Worm (Caenorhabditis elegans) whole organism, young adult: ENCODE results near the gene F40G12.10.

Experiments used
- ama-1 ChIP-seq, 3 experiments: fragments of 150-350 bp in 1 of 3; sonication (generic microtip) in 2 of 3; optimal IDR thresholded peaks; 2 replicates each; lab custom pipeline; 2014 to 2018; ENCODE audit warnings: missing biosample characterization in 2 of 3, missing genetic modification characterization in 2 of 3, missing genetic modification reagents in 2 of 3
- attf-6 ChIP-seq: fragments of 200-800 bp; sonication (Bioruptor generic); IDR thresholded peaks from 2 replicates; pipeline ENCODE4 v1.3.6; 2022; ENCODE audit warnings: missing genetic modification reagents, missing genetic modification characterization, missing compliant biosample characterization
- ceh-91 ChIP-seq: fragments of 200-800 bp; sonication (Bioruptor generic); IDR thresholded peaks from 2 replicates; pipeline ENCODE4 v1.3.6; 2022; ENCODE audit warnings: missing genetic modification reagents, missing genetic modification characterization, missing compliant biosample characterization
- ets-4 ChIP-seq: fragments of 200-800 bp; sonication (Bioruptor generic); optimal IDR thresholded peaks from 2 replicates; lab custom pipeline; 2018; ENCODE audit warnings: mild to moderate bottlenecking, missing genetic modification characterization, missing compliant biosample characterization
- hlh-12 ChIP-seq: sonication (generic microtip); optimal IDR thresholded peaks from 2 replicates; lab custom pipeline; 2016; ENCODE audit warnings: missing genetic modification characterization, missing compliant biosample characterization
- unc-130 ChIP-seq: sonication (generic microtip); optimal IDR thresholded peaks from 2 replicates; lab custom pipeline; 2016; ENCODE audit warnings: missing genetic modification reagents, missing genetic modification characterization, missing compliant biosample characterization

DNA sequence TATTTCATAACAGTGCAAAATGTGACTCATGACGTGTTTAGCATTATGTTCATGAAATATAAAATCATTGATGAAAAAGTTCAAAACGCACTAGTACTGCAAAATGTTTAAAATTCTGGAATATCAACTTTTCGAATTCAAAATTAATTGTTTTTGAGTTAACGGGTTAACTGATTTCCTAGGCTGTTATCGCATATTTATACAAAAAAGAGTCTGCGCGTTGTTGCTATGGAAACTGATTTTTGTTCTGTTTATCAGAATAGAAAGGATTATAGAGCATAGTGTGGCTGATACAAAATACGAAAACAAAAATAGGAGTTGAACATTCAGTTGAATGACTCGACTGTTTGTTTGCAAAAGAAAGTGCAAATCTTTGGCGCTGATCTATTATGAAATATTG is 34.3 kb downstream of the F40G12.10 start:
- TF ChIP-seq ets-4 (no peak), unc-130 (GFP tag; lab: Kevin White, UChicago) (no peak), ama-1 (optimal IDR thresholded peaks at IDR 0.05; lab: Kevin White, UChicago) (no peak), ama-1 (GFP tag; optimal IDR thresholded peaks at IDR 0.05; lab: Kevin White, UChicago) (no peak), ceh-91 (GFP tag; lab: Robert Waterston, UW) (no peak), attf-6 (GFP tag; lab: Robert Waterston, UW) (no peak), hlh-12 (tag; lab: Kevin White, UChicago) (no peak)
